Worm (Caenorhabditis elegans) whole organism, midembryonic: ENCODE results near the gene str-97.

Source experiments
- T22C8.4 ChIP-seq: fragments of 200-800 bp; sonication (Bioruptor generic); IDR thresholded peaks from 2 replicates; pipeline ENCODE4 v1.3.6; 2022; ENCODE audit warnings: missing genetic modification characterization, missing compliant biosample characterization
- cog-1 ChIP-seq: sonication (generic microtip); optimal IDR thresholded peaks from 2 replicates; lab custom pipeline; 2016; ENCODE audit warnings: missing genetic modification characterization, missing compliant biosample characterization
- flt-1 ChIP-seq: fragments of 200-800 bp; sonication (Bioruptor generic); IDR thresholded peaks from 2 replicates; pipeline ENCODE4 v1.3.6; 2022; ENCODE audit warnings: missing genetic modification characterization, missing compliant biosample characterization
- klf-2 ChIP-seq: fragments of 200-800 bp; sonication (Bioruptor generic); conservative IDR thresholded peaks from 2 replicates; pipeline ENCODE4 v1.3.6; 2022; ENCODE audit warnings: missing genetic modification reagents, missing genetic modification characterization, missing compliant biosample characterization
- med-1 ChIP-seq: sonication (generic microtip); optimal IDR thresholded peaks from 2 replicates; lab custom pipeline; 2017; ENCODE audit warnings: missing genetic modification characterization, mild to moderate bottlenecking, missing compliant biosample characterization, antibody characterized with exemption, missing genetic modification reagents; ENCODE audit not compliant: insufficient read depth
- ref-1 ChIP-seq: fragments of 200-800 bp; sonication (Bioruptor generic); conservative IDR thresholded peaks from 2 replicates; pipeline ENCODE4 v1.3.6; 2022; ENCODE audit warnings: missing genetic modification reagents, missing genetic modification characterization, missing compliant biosample characterization
- tab-1 ChIP-seq: fragments of 200-800 bp; sonication (Bioruptor generic); IDR thresholded peaks from 2 replicates; pipeline ENCODE4 v1.3.6; 2022; ENCODE audit warnings: missing genetic modification characterization, missing compliant biosample characterization
- ztf-23 ChIP-seq: fragments of 200-800 bp; sonication (Bioruptor generic); IDR thresholded peaks from 2 replicates; pipeline ENCODE4 v1.3.6; 2022; ENCODE audit warnings: missing genetic modification reagents, missing genetic modification characterization, missing compliant biosample characterization
- ztf-29 ChIP-seq: fragments of 200-800 bp; sonication (Bioruptor generic); IDR thresholded peaks from 2 replicates; pipeline ENCODE4 v1.3.6; 2022; ENCODE audit warnings: missing genetic modification reagents, missing genetic modification characterization, missing compliant biosample characterization

The str-97 gene

ce11 chrV:16162124-16162735 is 7.2 kb upstream of the str-97 start, which contains the start of the genes str-109 and F10A3.11:
Gene str-109 (minus strand): TSS chrV:16162224.
Gene F10A3.11 (plus strand): TSS chrV:16162685.
- TF ChIP-seq ztf-23 (GFP tag; lab: Robert Waterston, UW) (no peak), med-1 (no peak), ref-1 (GFP tag; lab: Robert Waterston, UW) (no peak), klf-2 (GFP tag; lab: Robert Waterston, UW) (no peak), tab-1 (no peak), ztf-29 (GFP tag; lab: Robert Waterston, UW) (no peak), T22C8.4 (GFP tag; lab: Robert Waterston, UW) (no peak), flt-1 (GFP tag; lab: Robert Waterston, UW) (no peak), cog-1 (tag; lab: Kevin White, UChicago) (no peak)

ce11 chrV:16160087-16160486 is 5.1 kb upstream of the str-97 start:
- TF ChIP-seq T22C8.4 (GFP tag; lab: Robert Waterston, UW) (no peak), ref-1 (GFP tag; lab: Robert Waterston, UW) (no peak), tab-1 (no peak), cog-1 (tag; lab: Kevin White, UChicago) (no peak), ztf-29 (GFP tag; lab: Robert Waterston, UW) (no peak), klf-2 (GFP tag; lab: Robert Waterston, UW) (no peak), flt-1 (GFP tag; lab: Robert Waterston, UW) (no peak), ztf-23 (GFP tag; lab: Robert Waterston, UW) (no peak), med-1 (no peak)

DNA sequence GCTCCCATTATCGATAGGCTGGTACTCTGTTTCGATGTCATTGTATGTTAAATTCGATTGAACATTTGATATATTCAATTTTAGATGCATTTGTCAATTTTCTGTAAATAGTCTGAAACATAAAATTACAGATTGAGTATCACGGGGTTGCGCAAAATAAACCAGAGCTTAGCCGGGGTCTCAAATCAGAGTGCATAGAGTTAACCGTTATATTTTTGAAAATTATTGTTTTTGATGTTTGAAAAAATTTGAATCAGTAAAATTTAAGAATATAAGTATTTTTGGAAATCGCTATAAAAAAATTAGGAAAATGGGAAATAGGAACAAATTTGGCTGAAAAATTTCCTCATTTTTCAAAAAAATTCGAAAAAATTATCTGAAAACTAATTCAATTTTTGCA is 4.6 kb upstream of the str-97 start, which contains the start of gene F10A3.17:
Gene F10A3.17, minus strand, starts transcription at position 101 of the 400 bp plus-strand sequence.
- TF ChIP-seq klf-2 (GFP tag; lab: Robert Waterston, UW) (no peak), ztf-29 (GFP tag; lab: Robert Waterston, UW) (no peak), T22C8.4 (GFP tag; lab: Robert Waterston, UW) (no peak), tab-1 (no peak), flt-1 (GFP tag; lab: Robert Waterston, UW) (no peak), med-1 (no peak), ref-1 (GFP tag; lab: Robert Waterston, UW) (no peak), cog-1 (tag; lab: Kevin White, UChicago) (no peak), ztf-23 (GFP tag; lab: Robert Waterston, UW) (no peak)

ce11 chrV:16158391-16158790 is 3.4 kb upstream of the str-97 start, which contains the start of gene str-99:
Gene str-99 (minus strand): TSS chrV:16158491.
- TF ChIP-seq flt-1 (GFP tag; lab: Robert Waterston, UW) = no peak
- no peak for TF ChIP-seq T22C8.4 (GFP tag; lab: Robert Waterston, UW)
- TF ChIP-seq ref-1 (GFP tag; lab: Robert Waterston, UW) = no peak
- no peak for TF ChIP-seq med-1
- TF ChIP-seq ztf-23 (GFP tag; lab: Robert Waterston, UW) = no peak
- no peak for TF ChIP-seq cog-1 (tag; lab: Kevin White, UChicago)
- TF ChIP-seq tab-1 = no peak
- TF ChIP-seq ztf-29 (GFP tag; lab: Robert Waterston, UW) = no peak
- TF ChIP-seq klf-2 (GFP tag; lab: Robert Waterston, UW) = no peak

- TF ChIP-seq ref-1 (GFP tag; lab: Robert Waterston, UW) = no peak
Measured at ce11 chrV:16153375-16153774, 1.6 kb downstream of the str-97 start, which contains the start of gene str-254. Gene str-254 (minus strand): TSS chrV:16153475.

DNA sequence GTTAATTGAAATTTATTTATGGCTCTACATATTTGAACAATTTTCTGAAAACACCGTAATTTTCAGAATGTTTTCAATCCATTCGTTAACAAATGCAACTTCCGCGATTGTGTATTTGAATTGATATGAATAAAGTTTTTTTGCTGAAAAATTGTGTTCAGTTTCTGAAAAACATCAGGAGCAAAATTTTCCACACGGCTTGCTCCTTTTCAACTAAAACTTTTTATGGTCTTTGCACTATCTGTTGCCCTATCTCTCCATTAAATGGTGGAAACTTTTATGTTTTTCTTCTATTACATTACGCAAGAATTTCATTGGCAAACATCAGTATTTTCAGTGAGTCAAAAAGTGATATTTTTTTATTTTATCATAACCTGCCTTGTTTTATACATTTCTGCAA is 6.2 kb downstream of the str-97 start, which contains the start of gene F10A3.4:
Gene F10A3.4, plus strand, starts transcription at position 301 of the 400 bp plus-strand sequence.
- TF ChIP-seq cog-1 (tag; lab: Kevin White, UChicago) (no peak), ztf-23 (GFP tag; lab: Robert Waterston, UW) (no peak)

DNA sequence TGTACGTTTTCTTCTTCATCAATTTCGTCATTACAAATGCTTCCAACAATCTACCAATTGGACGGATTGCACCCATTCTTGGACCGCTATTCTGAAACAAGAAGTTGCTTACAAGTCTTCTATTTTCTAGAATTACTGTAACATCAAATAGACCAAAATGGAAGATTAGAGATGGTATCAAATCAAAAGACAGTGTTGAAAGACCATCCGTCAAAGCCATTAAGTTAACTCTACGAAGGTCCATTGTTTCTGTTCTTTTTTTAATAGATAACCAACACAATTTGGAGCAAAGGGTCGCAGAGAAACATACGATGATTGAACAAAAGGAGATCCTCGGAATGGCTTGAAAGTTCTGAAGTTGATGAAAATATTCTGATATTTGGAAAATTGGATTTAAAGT is 10.0 kb downstream of the str-97 start:
- TF ChIP-seq ztf-23 (GFP tag; lab: Robert Waterston, UW) = no peak
- no peak for TF ChIP-seq ztf-29 (GFP tag; lab: Robert Waterston, UW)
- no peak for TF ChIP-seq cog-1 (tag; lab: Kevin White, UChicago)

DNA sequence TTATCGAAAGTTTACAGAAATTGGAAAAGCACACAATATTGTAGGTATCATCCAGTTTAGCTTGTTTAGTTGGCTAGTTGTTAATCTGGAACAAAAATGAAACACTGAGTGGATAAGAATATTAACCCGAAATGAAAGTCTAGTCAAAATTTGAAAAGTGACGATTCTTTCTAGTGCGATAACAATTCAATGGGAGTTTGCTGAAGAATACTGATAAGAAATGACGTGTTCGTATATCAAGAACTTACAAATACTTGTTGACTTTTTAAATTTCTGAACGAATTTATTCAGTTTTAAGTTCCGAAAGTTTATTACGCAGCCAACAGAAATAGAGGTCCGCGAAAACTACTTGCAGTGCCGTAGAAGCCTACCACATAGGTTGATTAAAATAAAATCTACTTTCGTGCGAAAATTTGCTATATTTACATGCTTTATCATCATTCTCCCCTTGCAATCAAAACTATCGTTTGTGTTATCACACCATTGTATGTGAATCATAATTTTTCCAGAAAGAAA is 11.9 kb downstream of the str-97 start, which contains the start of gene fbxa-88:
Gene fbxa-88, minus strand, starts transcription at position 51 of the 516 bp plus-strand sequence.
- no peak for TF ChIP-seq ref-1 (GFP tag; lab: Robert Waterston, UW)
- TF ChIP-seq flt-1 (GFP tag; lab: Robert Waterston, UW) = no peak
- TF ChIP-seq tab-1 = no peak

DNA sequence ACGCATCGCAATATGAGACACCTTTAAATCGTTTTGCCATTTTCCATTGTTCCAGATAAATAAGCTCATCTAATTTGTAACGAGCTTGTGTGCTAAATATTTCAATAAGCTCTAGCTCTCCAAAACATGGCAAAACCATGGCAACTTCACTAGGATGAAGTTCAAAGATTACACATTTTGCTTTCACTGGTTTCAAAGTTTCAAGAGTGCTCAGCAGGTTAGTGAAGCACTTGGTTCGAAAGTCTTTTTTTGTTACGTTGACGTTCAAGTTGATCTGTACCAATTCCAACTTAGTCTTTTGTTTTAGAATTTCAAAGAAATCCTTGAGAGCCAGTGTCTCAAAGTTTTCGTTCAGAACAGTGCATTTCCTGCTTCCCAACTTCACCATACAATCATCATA is 12.6 kb downstream of the str-97 start, which contains the start of gene fbxa-18:
Gene fbxa-18, plus strand, starts transcription at position 301 of the 400 bp plus-strand sequence.
- TF ChIP-seq flt-1 (GFP tag; lab: Robert Waterston, UW) = no peak
- no peak for TF ChIP-seq T22C8.4 (GFP tag; lab: Robert Waterston, UW)
- TF ChIP-seq klf-2 (GFP tag; lab: Robert Waterston, UW) = no peak
- TF ChIP-seq cog-1 (tag; lab: Kevin White, UChicago) = no peak
- no peak for TF ChIP-seq ref-1 (GFP tag; lab: Robert Waterston, UW)
- no peak for TF ChIP-seq tab-1
- no peak for TF ChIP-seq ztf-29 (GFP tag; lab: Robert Waterston, UW)
- no peak for TF ChIP-seq ztf-23 (GFP tag; lab: Robert Waterston, UW)
- no peak for TF ChIP-seq med-1

DNA sequence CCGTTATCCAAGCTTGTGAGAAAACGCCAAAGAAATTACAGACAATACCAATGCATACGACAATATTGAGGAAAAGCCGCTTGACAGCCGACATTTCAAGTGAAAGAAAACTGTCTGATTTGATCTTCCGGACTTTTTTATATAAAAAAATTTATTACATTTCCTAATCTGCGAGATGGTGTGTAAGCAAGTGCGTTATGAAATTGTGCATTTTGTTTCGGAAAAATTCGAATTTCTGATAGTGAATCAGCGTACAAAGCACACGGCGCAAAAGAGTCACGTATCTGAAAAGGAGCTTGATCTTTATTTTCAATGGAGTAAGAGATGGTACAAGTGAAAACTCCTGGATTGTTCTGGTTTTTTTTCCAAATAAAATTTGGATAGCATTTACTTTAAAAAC is 13.9 kb downstream of the str-97 start, which contains the start of gene clc-32:
Gene clc-32, minus strand, starts transcription at position 101 of the 400 bp plus-strand sequence.
- TF ChIP-seq cog-1 (tag; lab: Kevin White, UChicago) = no peak
- no peak for TF ChIP-seq T22C8.4 (GFP tag; lab: Robert Waterston, UW)
- TF ChIP-seq flt-1 (GFP tag; lab: Robert Waterston, UW) = no peak
- no peak for TF ChIP-seq ztf-23 (GFP tag; lab: Robert Waterston, UW)
- TF ChIP-seq ref-1 (GFP tag; lab: Robert Waterston, UW) = no peak
- no peak for TF ChIP-seq tab-1
